Worm (Caenorhabditis elegans): Measurements from ENCODE around the gene bath-13.
"Not testable (repeated sequence)": the region's sequence is repeated elsewhere in the genome, so short reads cannot be mapped to it uniquely, and the experiment has no call there.

Gene bath-13

DNA sequence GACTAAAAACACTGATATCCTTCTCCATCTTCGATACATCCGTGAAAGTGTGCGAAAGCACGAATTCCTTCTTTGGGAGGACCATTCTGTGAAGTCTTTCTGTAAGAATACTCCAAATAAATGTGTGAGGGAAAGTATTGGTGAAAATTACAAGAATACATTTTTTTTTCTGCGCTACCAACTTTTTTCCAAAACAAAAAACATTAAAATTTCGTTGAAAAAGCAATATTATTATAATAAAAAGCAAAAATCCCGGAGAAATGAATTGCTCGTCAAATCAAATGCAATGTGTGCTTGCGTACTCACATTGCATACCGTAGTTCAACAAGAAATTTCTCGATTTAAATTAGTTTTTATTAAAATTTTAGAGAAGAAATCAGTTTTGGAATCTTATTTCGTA lies at the start of gene bath-13:
bath-13 (minus strand) TSS at position 101 of the 400 bp plus-strand sequence.
- TF ChIP-seq tbx-37 (GFP tag; conservative IDR thresholded peaks at IDR 0.05) (no peak), tra-4 (tag; optimal IDR thresholded peaks at IDR 0.05) (no peak), B0310.2 (tag; optimal IDR thresholded peaks at IDR 0.05) (no peak), sea-1 (GFP tag; conservative IDR thresholded peaks at IDR 0.05) (no peak), tbx-11 (GFP tag; IDR thresholded peaks at IDR 0.05) (no peak)

DNA sequence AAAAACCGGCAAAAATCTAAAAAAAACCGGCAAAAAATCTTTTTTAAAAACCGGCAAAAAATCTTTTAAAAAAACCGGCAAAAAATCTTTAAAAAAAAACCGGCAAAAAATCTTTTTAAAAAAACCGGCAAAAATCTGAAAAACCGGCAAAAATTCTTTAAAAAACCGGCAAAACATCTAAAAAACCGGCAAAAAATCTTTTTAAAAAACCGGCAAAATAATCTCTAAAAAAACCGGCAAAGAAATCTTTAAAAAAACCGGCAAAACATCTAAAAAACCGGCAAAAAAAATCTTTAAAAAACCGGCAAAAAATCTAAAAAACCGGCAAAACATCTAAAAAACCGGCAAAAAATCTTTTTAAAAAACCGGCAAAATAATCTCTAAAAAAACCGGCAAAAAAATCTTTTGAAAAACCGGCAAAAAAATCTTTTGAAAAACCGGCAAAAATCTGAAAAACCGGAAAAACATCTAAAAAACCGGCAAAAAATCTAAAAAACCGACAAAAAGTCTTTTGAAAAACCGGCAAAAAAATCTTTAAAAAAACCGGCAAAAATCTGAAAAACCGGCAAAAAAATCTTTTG lies 48.6 kb upstream of the bath-13 start:
- TF ChIP-seq ceh-13 (GFP tag; optimal IDR thresholded peaks at IDR 0.05) (peak; percentile 62), hmbx-1 (tag; optimal IDR thresholded peaks at IDR 0.05) (peak; percentile 72), ceh-36 (tag; optimal IDR thresholded peaks at IDR 0.05) (peak; percentile 60), F13C5.2 (tag; optimal IDR thresholded peaks at IDR 0.05) (peak; percentile 88), hnd-1 (tag; optimal IDR thresholded peaks at IDR 0.05) (peak; percentile 58)

DNA sequence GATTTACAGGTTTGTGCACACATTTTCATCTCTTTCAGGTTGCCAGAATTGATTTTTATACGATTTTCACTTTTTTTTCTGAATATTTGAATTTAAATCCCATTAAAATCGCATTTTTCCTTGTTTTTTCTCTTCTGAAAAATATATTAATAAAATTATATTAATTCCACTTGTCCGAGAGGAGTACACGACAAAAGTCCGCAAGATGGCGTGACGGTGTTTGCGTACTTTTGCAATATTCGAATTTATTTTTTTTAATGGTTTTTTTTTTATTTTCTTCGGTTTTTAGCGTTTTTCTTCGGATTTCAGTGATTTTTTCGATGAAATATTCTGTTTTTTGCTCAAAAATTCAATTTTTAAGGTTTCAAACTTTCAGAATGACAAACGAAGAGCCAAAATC lies 43.0 kb upstream of the bath-13 start, which contains the start of gene usp-39:
usp-39 (plus strand) TSS at position 377 of the 400 bp plus-strand sequence.
- TF ChIP-seq tbx-11 (GFP tag; IDR thresholded peaks at IDR 0.05) (no peak), F13C5.2 (tag; optimal IDR thresholded peaks at IDR 0.05) (peak; percentile 72), ets-7 (tag; optimal IDR thresholded peaks at IDR 0.05) (no peak), flt-1 (GFP tag; IDR thresholded peaks at IDR 0.05) (no peak), B0310.2 (tag; optimal IDR thresholded peaks at IDR 0.05) (no peak), hmg-4 (GFP tag; optimal IDR thresholded peaks at IDR 0.05) (no peak), pes-1 (GFP tag; IDR thresholded peaks at IDR 0.05) (peak; percentile 17; the same call in 1 of the 2 replicates)

DNA sequence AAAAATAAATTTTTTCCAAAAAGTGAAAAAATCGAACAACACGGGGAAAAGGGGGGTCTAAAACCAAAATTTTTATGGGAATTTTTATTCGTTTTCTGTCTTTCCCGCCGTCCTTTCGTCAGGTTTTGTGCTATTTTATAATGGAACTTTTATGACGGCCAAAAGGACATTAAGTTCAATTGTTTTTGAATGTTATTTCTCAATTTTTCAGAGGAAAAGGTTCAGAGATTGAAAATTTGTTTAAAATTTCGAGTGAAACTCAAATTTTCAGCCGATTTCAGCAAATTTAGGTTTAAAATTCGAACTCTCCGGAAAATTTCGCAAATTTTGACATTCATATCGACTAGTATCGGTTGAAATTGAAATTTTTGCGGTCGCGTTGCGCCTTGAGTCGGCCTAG lies 42.1 kb upstream of the bath-13 start, which contains the start of gene nep-18:
nep-18 (minus strand) TSS at position 101 of the 400 bp plus-strand sequence.
- TF ChIP-seq tbx-37 (GFP tag; conservative IDR thresholded peaks at IDR 0.05) (no peak), flt-1 (GFP tag; IDR thresholded peaks at IDR 0.05) (no peak), hnd-1 (tag; optimal IDR thresholded peaks at IDR 0.05) (no peak), tbx-11 (GFP tag; IDR thresholded peaks at IDR 0.05) (no peak), ceh-13 (GFP tag; optimal IDR thresholded peaks at IDR 0.05) (no peak), tra-4 (tag; optimal IDR thresholded peaks at IDR 0.05) (no peak), F13C5.2 (tag; optimal IDR thresholded peaks at IDR 0.05) (no peak), ceh-36 (tag; optimal IDR thresholded peaks at IDR 0.05) (no peak), ets-7 (tag; optimal IDR thresholded peaks at IDR 0.05) (no peak), scrt-1 (GFP tag; IDR thresholded peaks at IDR 0.05) (no peak)

DNA sequence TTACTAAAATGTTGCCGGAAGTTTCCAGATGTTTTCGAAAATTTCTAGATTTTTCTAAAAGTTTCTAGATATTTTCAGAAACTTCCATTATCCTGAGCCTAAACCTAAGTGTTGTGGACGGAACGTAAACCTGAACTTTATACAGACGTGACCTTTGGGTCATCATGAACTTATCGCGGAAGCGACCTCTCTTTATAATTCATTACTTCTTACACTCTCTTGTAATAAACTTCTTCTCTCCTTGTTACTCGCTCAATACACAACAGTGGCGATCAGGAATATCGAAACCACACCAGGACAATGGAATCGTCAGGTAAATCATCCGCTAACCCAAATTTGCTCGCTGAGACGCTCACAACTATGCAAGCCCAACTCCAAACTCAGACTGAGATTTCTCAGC lies 31.8 kb upstream of the bath-13 start, which contains the start of gene K02F6.1:
K02F6.1 (plus strand) TSS at position 301 of the 400 bp plus-strand sequence.
- not testable (repeated sequence) for TF ChIP-seq aly-1 (tag; optimal IDR thresholded peaks at IDR 0.05); tra-4 (tag; optimal IDR thresholded peaks at IDR 0.05); tbx-37 (GFP tag; conservative IDR thresholded peaks at IDR 0.05)

DNA sequence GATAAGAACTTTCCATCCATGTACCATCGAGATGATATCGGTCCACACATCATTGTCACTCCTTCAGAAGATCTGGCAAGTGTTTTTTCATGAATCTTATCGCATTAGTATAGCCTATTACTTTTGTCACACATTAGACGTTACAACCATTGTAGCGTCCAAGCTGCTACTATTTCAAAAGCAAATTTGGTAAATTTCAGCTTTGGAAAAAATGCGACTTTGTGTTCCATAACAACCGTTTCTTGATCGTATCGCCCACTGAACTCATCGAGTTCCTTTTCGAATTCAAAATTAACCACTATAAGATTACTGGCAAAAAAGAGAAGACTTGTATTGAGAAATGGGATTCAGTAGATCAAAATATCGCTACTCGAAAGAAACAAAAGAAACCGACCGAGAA lies 31.2 kb upstream of the bath-13 start:
- TF ChIP-seq ets-7 (tag; optimal IDR thresholded peaks at IDR 0.05) (no peak), hmbx-1 (tag; optimal IDR thresholded peaks at IDR 0.05) (no peak), scrt-1 (GFP tag; IDR thresholded peaks at IDR 0.05) (no peak), flt-1 (GFP tag; IDR thresholded peaks at IDR 0.05) (no peak), hnd-1 (tag; optimal IDR thresholded peaks at IDR 0.05) (no peak), pes-1 (GFP tag; IDR thresholded peaks at IDR 0.05) (no peak), tbx-37 (GFP tag; conservative IDR thresholded peaks at IDR 0.05) (no peak), sea-1 (GFP tag; conservative IDR thresholded peaks at IDR 0.05) (no peak), ama-1 (optimal IDR thresholded peaks at IDR 0.05) (no peak), B0310.2 (tag; optimal IDR thresholded peaks at IDR 0.05) (no peak), hmg-4 (GFP tag; optimal IDR thresholded peaks at IDR 0.05) (no peak), ceh-36 (tag; optimal IDR thresholded peaks at IDR 0.05) (no peak), tbx-11 (GFP tag; IDR thresholded peaks at IDR 0.05) (no peak), ceh-13 (GFP tag; optimal IDR thresholded peaks at IDR 0.05) (no peak)

DNA sequence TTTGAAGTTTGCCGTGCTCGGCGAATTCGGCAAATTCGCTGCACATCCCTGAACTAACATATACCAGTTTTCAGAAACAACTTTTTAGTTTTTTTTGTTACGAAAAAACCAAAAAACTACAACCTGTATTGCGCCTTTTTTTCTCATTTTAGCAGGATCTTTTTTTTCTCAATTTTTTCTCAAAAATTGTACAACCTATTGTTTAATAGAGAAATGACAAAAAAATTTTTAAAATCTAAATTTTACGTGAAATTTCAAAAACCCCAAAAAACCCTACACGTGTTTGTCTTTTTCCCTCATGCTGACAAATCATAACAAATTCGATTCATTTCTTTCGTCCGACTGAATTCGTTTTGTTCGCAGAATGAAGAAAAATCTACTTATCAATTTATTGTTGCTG lies 24.1 kb upstream of the bath-13 start, which contains the start of gene K02F6.3:
K02F6.3 (plus strand) TSS at position 301 of the 400 bp plus-strand sequence.
- no peak for TF ChIP-seq tbx-11 (GFP tag; IDR thresholded peaks at IDR 0.05)
- no peak for TF ChIP-seq hnd-1 (tag; optimal IDR thresholded peaks at IDR 0.05)
- no peak for TF ChIP-seq hmbx-1 (tag; optimal IDR thresholded peaks at IDR 0.05)
- no peak for TF ChIP-seq flt-1 (GFP tag; IDR thresholded peaks at IDR 0.05)
- TF ChIP-seq pes-1 (GFP tag; IDR thresholded peaks at IDR 0.05): no peak
- no peak for TF ChIP-seq ceh-36 (tag; optimal IDR thresholded peaks at IDR 0.05)
- no peak for TF ChIP-seq B0310.2 (tag; optimal IDR thresholded peaks at IDR 0.05)
- TF ChIP-seq tra-4 (tag; optimal IDR thresholded peaks at IDR 0.05): no peak
- no peak for TF ChIP-seq aly-1 (tag; optimal IDR thresholded peaks at IDR 0.05)
- no peak for TF ChIP-seq F13C5.2 (tag; optimal IDR thresholded peaks at IDR 0.05)
- TF ChIP-seq scrt-1 (GFP tag; IDR thresholded peaks at IDR 0.05): no peak
- no peak for TF ChIP-seq sea-1 (GFP tag; conservative IDR thresholded peaks at IDR 0.05)
- TF ChIP-seq tbx-37 (GFP tag; conservative IDR thresholded peaks at IDR 0.05): no peak
- no peak for TF ChIP-seq ets-7 (tag; optimal IDR thresholded peaks at IDR 0.05)
- no peak for TF ChIP-seq hmg-4 (GFP tag; optimal IDR thresholded peaks at IDR 0.05)

DNA sequence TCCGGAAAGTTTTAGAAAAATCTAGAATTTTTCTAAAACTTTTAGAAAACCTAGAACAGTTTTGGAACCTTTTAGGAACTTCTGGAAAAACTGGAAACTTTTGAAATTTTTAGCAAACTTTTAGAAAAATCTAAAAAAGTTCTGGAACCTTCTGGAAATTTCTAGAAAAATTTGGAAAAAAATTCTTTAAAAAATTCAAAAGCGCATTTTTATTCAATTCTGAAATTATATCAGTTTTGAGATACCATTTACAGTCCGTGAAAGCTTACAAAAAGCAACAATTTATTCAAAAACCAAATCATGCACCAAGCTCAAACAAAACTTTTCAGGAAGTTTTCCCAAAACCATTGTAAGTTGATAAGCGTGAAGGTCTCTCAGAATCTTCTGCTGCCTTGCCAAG lies 16.3 kb upstream of the bath-13 start, which contains the start of gene K02F6.4:
K02F6.4 (plus strand) TSS at position 301 of the 400 bp plus-strand sequence.
- TF ChIP-seq ceh-36 (tag; optimal IDR thresholded peaks at IDR 0.05) (no peak), scrt-1 (GFP tag; IDR thresholded peaks at IDR 0.05) (no peak), sea-1 (GFP tag; conservative IDR thresholded peaks at IDR 0.05) (no peak), ceh-13 (GFP tag; optimal IDR thresholded peaks at IDR 0.05) (no peak), tbx-37 (GFP tag; conservative IDR thresholded peaks at IDR 0.05) (no peak), flt-1 (GFP tag; IDR thresholded peaks at IDR 0.05) (no peak), ets-7 (tag; optimal IDR thresholded peaks at IDR 0.05) (no peak), aly-1 (tag; optimal IDR thresholded peaks at IDR 0.05) (no peak), tbx-11 (GFP tag; IDR thresholded peaks at IDR 0.05) (no peak), B0310.2 (tag; optimal IDR thresholded peaks at IDR 0.05) (no peak), hmbx-1 (tag; optimal IDR thresholded peaks at IDR 0.05) (no peak), F13C5.2 (tag; optimal IDR thresholded peaks at IDR 0.05) (no peak), hnd-1 (tag; optimal IDR thresholded peaks at IDR 0.05) (no peak), hmg-4 (GFP tag; optimal IDR thresholded peaks at IDR 0.05) (no peak), pes-1 (GFP tag; IDR thresholded peaks at IDR 0.05) (no peak)

Measured in whole organism, early embryonic.